Worm (Caenorhabditis elegans): Measurements from ENCODE around the gene srj-45.

- TF ChIP-seq hsf-1 (GFP tag; IDR thresholded peaks at IDR 0.05) (no peak), K11D2.4 (GFP tag; IDR thresholded peaks at IDR 0.05) (no peak), lin-35 (GFP tag; optimal IDR thresholded peaks at IDR 0.05) (no peak), ama-1 (optimal IDR thresholded peaks at IDR 0.05) (no peak), ama-1 (GFP tag; optimal IDR thresholded peaks at IDR 0.05) (no peak), ceh-100 (GFP tag; IDR thresholded peaks at IDR 0.05) (no peak), snpc-3.4 (tag; optimal IDR thresholded peaks at IDR 0.05) (no peak), him-1 (tag; optimal IDR thresholded peaks at IDR 0.05) (no peak), ztf-18 (tag; optimal IDR thresholded peaks at IDR 0.05) (no peak), ztf-25 (GFP tag; IDR thresholded peaks at IDR 0.05) (no peak), nhr-90 (tag; optimal IDR thresholded peaks at IDR 0.05) (no peak), F10E7.11 (tag; optimal IDR thresholded peaks at IDR 0.05) (no peak), madf-6 (GFP tag; IDR thresholded peaks at IDR 0.05) (no peak), unc-130 (GFP tag; optimal IDR thresholded peaks at IDR 0.05) (no peak)
Observed at ce11 chrV:2813856-2814255, 22.5 kb downstream of the srj-45 start, which contains the start of gene F54E2.9.

Data from whole organism, young adult.